Fruit fly (Drosophila melanogaster): ENCODE measurements around the gene Atac1.

Gene Atac1

dm6 chr2L:6956725-6957124, 3.4 kb downstream of the Atac1 start, which contains the start of the genes CG13775 and CG3430 (continued):
- TF ChIP-seq CG12659 (GFP tag; optimal IDR thresholded peaks at IDR 0.05) (peak; percentile 44), ftz-f1 (GFP tag; optimal IDR thresholded peaks at IDR 0.05) (peak; percentile 0), CG9727 (GFP tag; optimal IDR thresholded peaks at IDR 0.05) (peak; percentile 44), CG34224 (GFP tag; IDR thresholded peaks at IDR 0.05; ENCODE audit: partially characterized antibody) (peak; percentile 71), CG10209 (GFP tag; optimal IDR thresholded peaks at IDR 0.05) (peak; percentile 22), CG33213 (GFP tag; optimal IDR thresholded peaks at IDR 0.05) (peak; percentile 7), CG14710 (tag; optimal IDR thresholded peaks at IDR 0.05) (peak; percentile 43), CG43689 (GFP tag; IDR thresholded peaks at IDR 0.05) (no peak), tll (GFP tag; optimal IDR thresholded peaks at IDR 0.05) (no peak), CG17385 (GFP tag; optimal IDR thresholded peaks at IDR 0.05) (peak; percentile 39), ara (GFP tag; IDR thresholded peaks at IDR 0.05) (no peak), Stat92E (GFP tag; optimal IDR thresholded peaks at IDR 0.05) (no peak), Bteb2 (GFP tag; optimal IDR thresholded peaks at IDR 0.05) (no peak), klu (GFP tag; IDR thresholded peaks at IDR 0.05) (0 out of 2 replicates have a peak, but pooled peaks have one; percentile 6), Elba2 (GFP tag; optimal IDR thresholded peaks at IDR 0.05) (peak; percentile 51), Myb (GFP tag; optimal IDR thresholded peaks at IDR 0.05) (peak; percentile 41), CG17568 (GFP tag; optimal IDR thresholded peaks at IDR 0.05) (no peak), CG13123 (GFP tag; optimal IDR thresholded peaks at IDR 0.05) (no peak), bab2 (GFP tag; optimal IDR thresholded peaks at IDR 0.05) (no peak), CG10147 (GFP tag; optimal IDR thresholded peaks at IDR 0.05) (no peak), E2f2 (GFP tag; IDR thresholded peaks at IDR 0.05) (peak; percentile 85), CG6654 (GFP tag; optimal IDR thresholded peaks at IDR 0.05) (no peak), hbn (GFP tag; IDR thresholded peaks at IDR 0.05; ENCODE audit: partially characterized antibody) (peak; percentile 65), CG6689 (GFP tag; IDR thresholded peaks at IDR 0.05) (no peak), CG9609 (GFP tag; optimal IDR thresholded peaks at IDR 0.05) (peak; percentile 30), Sry-δ (GFP tag; optimal IDR thresholded peaks at IDR 0.05) (peak; percentile 93), CG4282 (GFP tag; optimal IDR thresholded peaks at IDR 0.05) (no peak), CG12155 (GFP tag; optimal IDR thresholded peaks at IDR 0.05) (no peak), pho (GFP tag; optimal IDR thresholded peaks at IDR 0.05) (peak; percentile 57), CG17912 (GFP tag; optimal IDR thresholded peaks at IDR 0.05) (peak; percentile 17), CG17612 (GFP tag; IDR thresholded peaks at IDR 0.05) (no peak), CG14667 (GFP tag; IDR thresholded peaks at IDR 0.05) (no peak), CG5245 (GFP tag; optimal IDR thresholded peaks at IDR 0.05) (no peak), CG11093 (GFP tag; IDR thresholded peaks at IDR 0.05) (no peak), Xbp1 (GFP tag; optimal IDR thresholded peaks at IDR 0.05) (peak; percentile 19), Neu2 (GFP tag; optimal IDR thresholded peaks at IDR 0.05; ENCODE audit: borderline replicate concordance) (no peak), CG7928 (GFP tag; optimal IDR thresholded peaks at IDR 0.05) (peak; percentile 89), CG1024 (GFP tag; IDR thresholded peaks at IDR 0.05) (no peak), CG6813 (GFP tag; optimal IDR thresholded peaks at IDR 0.05) (no peak), D19A (tag; optimal IDR thresholded peaks at IDR 0.05) (no peak), BEAF-32 (GFP tag; optimal IDR thresholded peaks at IDR 0.05) (peak; percentile 79), Bgb (GFP tag; IDR thresholded peaks at IDR 0.05; ENCODE audit: partially characterized antibody) (peak; percentile 77), Oli (tag; optimal IDR thresholded peaks at IDR 0.05) (no peak), stwl (tag; optimal IDR thresholded peaks at IDR 0.05) (peak; percentile 39), CG15696 (tag; optimal IDR thresholded peaks at IDR 0.05) (peak; percentile 0), CG4820 (GFP tag; optimal IDR thresholded peaks at IDR 0.05) (peak; percentile 2), gro (GFP tag; optimal IDR thresholded peaks at IDR 0.05) (peak; percentile 33), pzg (GFP tag; optimal IDR thresholded peaks at IDR 0.05) (peak; percentile 78), ems (GFP tag; optimal IDR thresholded peaks at IDR 0.05) (no peak), insv (GFP tag; optimal IDR thresholded peaks at IDR 0.05) (peak in 1 of 2 experiments; percentile 7)
